Fruit fly (Drosophila melanogaster): ENCODE results near the gene RtGEF.

DNA sequence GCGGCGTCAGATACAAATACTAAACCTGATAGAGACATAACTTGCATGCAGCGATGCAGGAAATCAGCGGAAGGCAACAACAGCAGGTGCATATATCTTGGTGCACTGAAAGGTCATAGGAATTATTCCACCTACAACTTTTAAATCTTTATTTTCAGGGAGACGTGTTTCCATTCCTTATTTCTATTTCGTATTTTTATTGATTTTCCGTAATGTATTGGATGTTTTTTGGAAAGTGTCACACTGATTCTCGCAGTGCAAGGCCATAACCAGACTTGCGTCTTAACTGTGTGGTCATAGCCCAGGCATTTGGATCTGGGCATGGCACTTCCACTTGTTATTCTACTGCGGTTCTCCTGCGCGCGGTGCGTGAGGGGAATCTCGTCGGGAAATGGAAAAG, 21.2 kb downstream of the RtGEF start:
- TF ChIP-seq CTCF (optimal IDR thresholded peaks at IDR 0.05) (no peak), CG8478 (optimal IDR thresholded peaks at IDR 0.05) (no peak)

Data from S2 (cell line).